Fruit fly (Drosophila melanogaster): ENCODE measurements around the gene Ski6.
"Not testable (repeated sequence)": the region's sequence is repeated elsewhere in the genome, so short reads cannot be mapped to it uniquely, and the experiment has no call there.

Ski6 gene

dm6 chr2L:13215010-13215409 is 7.2 kb downstream of the Ski6 start, which contains the start of gene kek4:
Gene kek4, minus strand, starts transcription at chr2L:13215350.
- TF ChIP-seq Rel (GFP tag; optimal IDR thresholded peaks at IDR 0.05) (no peak), Rel (tag; optimal IDR thresholded peaks at IDR 0.05) (peak; percentile 69), jim (GFP tag; optimal IDR thresholded peaks at IDR 0.05) (no peak)

- not testable (repeated sequence) for TF ChIP-seq brk (GFP tag; optimal IDR thresholded peaks at IDR 0.05); psq (GFP tag; optimal IDR thresholded peaks at IDR 0.05); Dif (GFP tag; optimal IDR thresholded peaks at IDR 0.05; ENCODE audit: partially characterized antibody)
Observed at dm6 chr2L:13211764-13212265, 10.4 kb downstream of the Ski6 start, which contains the start of gene CG15482. Gene CG15482, minus strand, starts transcription at chr2L:13211814.

DNA sequence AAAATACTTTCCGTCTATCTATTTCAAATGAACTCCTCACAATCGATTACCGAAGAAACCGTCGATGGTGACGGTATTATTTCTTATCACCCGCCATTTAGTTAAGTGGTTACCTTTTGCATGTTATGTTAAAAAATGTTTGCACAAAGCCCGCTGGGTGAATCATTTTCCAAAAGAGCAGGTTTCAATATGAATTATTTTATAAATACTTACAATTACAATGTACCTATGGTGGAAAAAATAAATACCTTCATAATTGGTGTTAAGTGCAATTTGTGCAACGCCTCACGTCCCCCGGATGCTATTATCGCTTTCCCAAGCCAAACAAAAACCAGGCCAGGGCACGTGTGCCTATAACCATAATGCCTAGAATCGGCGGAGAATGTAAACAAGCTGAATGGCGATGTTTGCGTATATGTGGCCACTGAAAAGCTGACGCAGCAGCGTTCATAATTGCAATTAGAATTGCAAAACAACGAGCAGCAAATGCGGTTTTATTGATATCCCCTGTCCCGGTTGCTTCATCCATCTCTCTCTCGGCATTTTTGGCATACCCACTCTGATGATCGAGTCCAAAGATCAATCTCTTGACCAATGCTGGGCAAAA is 15.3 kb downstream of the Ski6 start:
- no peak for TF ChIP-seq h (GFP tag; optimal IDR thresholded peaks at IDR 0.05)
- TF ChIP-seq sage (GFP tag; optimal IDR thresholded peaks at IDR 0.05), result no peak
- no peak for TF ChIP-seq sv (GFP tag; optimal IDR thresholded peaks at IDR 0.05)
- no peak for TF ChIP-seq N (GFP tag; optimal IDR thresholded peaks at IDR 0.05)
- no peak for TF ChIP-seq tai (GFP tag; optimal IDR thresholded peaks at IDR 0.05)
- TF ChIP-seq dl (GFP tag; optimal IDR thresholded peaks at IDR 0.05; ENCODE audit: insufficient read depth in 1 of 2, partially characterized antibody in 2 of 2), result no peak
- TF ChIP-seq Hr83 (GFP tag; optimal IDR thresholded peaks at IDR 0.05; ENCODE audit: poor library complexity, severe bottlenecking), result no peak
- TF ChIP-seq CG32264 (GFP tag; optimal IDR thresholded peaks at IDR 0.05), result no peak
- TF ChIP-seq dmrt93B (GFP tag; optimal IDR thresholded peaks at IDR 0.05), result no peak
- no peak for TF ChIP-seq jim (GFP tag; optimal IDR thresholded peaks at IDR 0.05)
- TF ChIP-seq woc (GFP tag; optimal IDR thresholded peaks at IDR 0.05), result no peak
- TF ChIP-seq Dfd (GFP tag; optimal IDR thresholded peaks at IDR 0.05), result no peak

- TF ChIP-seq CG32264 (GFP tag; optimal IDR thresholded peaks at IDR 0.05), result no peak
- TF ChIP-seq dl (GFP tag; optimal IDR thresholded peaks at IDR 0.05; ENCODE audit: insufficient read depth in 1 of 2, partially characterized antibody in 2 of 2), result no peak
- TF ChIP-seq Rel (GFP tag; optimal IDR thresholded peaks at IDR 0.05), result no peak
- TF ChIP-seq Rel (tag; optimal IDR thresholded peaks at IDR 0.05), result peak; percentile 83
- TF ChIP-seq Hr83 (GFP tag; optimal IDR thresholded peaks at IDR 0.05; ENCODE audit: poor library complexity, severe bottlenecking), result peak; percentile 0
- TF ChIP-seq brk (GFP tag; optimal IDR thresholded peaks at IDR 0.05), result no peak
- TF ChIP-seq h (GFP tag; optimal IDR thresholded peaks at IDR 0.05), result peak; percentile 42
- TF ChIP-seq Abd-B (GFP tag; optimal IDR thresholded peaks at IDR 0.05), result no peak
- TF ChIP-seq tai (GFP tag; optimal IDR thresholded peaks at IDR 0.05), result no peak
- TF ChIP-seq sv (GFP tag; optimal IDR thresholded peaks at IDR 0.05), result no peak
- no peak for TF ChIP-seq Vsx2 (GFP tag; optimal IDR thresholded peaks at IDR 0.05; ENCODE audit: partially characterized antibody)
- peak; percentile 33 for TF ChIP-seq br (GFP tag; optimal IDR thresholded peaks at IDR 0.05)
- TF ChIP-seq Sp1 (GFP tag; optimal IDR thresholded peaks at IDR 0.05), result no peak
- no peak for TF ChIP-seq sage (GFP tag; optimal IDR thresholded peaks at IDR 0.05)
- no peak for TF ChIP-seq N (GFP tag; optimal IDR thresholded peaks at IDR 0.05)
- TF ChIP-seq GATAd (GFP tag; optimal IDR thresholded peaks at IDR 0.05), result no peak
- TF ChIP-seq HLH106 (tag; optimal IDR thresholded peaks at IDR 0.05), result no peak
- no peak for TF ChIP-seq fru (GFP tag; optimal IDR thresholded peaks at IDR 0.05)
- TF ChIP-seq foxo (GFP tag; optimal IDR thresholded peaks at IDR 0.05), result no peak
- no peak for TF ChIP-seq dsf (GFP tag; optimal IDR thresholded peaks at IDR 0.05; ENCODE audit: borderline replicate concordance)
- no peak for TF ChIP-seq CrebA (GFP tag; optimal IDR thresholded peaks at IDR 0.05; ENCODE audit: borderline replicate concordance)
- no peak for TF ChIP-seq lola (GFP tag; optimal IDR thresholded peaks at IDR 0.05)
- TF ChIP-seq jim (GFP tag; optimal IDR thresholded peaks at IDR 0.05), result no peak
- TF ChIP-seq rgr (GFP tag; optimal IDR thresholded peaks at IDR 0.05), result peak; percentile 8
- no peak for TF ChIP-seq pan (optimal IDR thresholded peaks at IDR 0.05)
- no peak for TF ChIP-seq woc (GFP tag; optimal IDR thresholded peaks at IDR 0.05)
- TF ChIP-seq ey (GFP tag; optimal IDR thresholded peaks at IDR 0.05), result no peak
- no peak for TF ChIP-seq Mio (GFP tag; optimal IDR thresholded peaks at IDR 0.05)
- TF ChIP-seq Myc (optimal IDR thresholded peaks at IDR 0.05), result no peak
- TF ChIP-seq psq (GFP tag; optimal IDR thresholded peaks at IDR 0.05), result no peak
- TF ChIP-seq Hr78 (GFP tag; optimal IDR thresholded peaks at IDR 0.05), result no peak
- TF ChIP-seq Dfd (GFP tag; optimal IDR thresholded peaks at IDR 0.05), result no peak
- no peak for TF ChIP-seq Dif (GFP tag; optimal IDR thresholded peaks at IDR 0.05; ENCODE audit: partially characterized antibody)
- TF ChIP-seq Hnf4 (GFP tag; optimal IDR thresholded peaks at IDR 0.05), result peak; percentile 22
- TF ChIP-seq Jra (GFP tag; optimal IDR thresholded peaks at IDR 0.05), result no peak
- no peak for TF ChIP-seq dmrt93B (GFP tag; optimal IDR thresholded peaks at IDR 0.05)
- peak; percentile 13 for TF ChIP-seq OdsH (GFP tag; optimal IDR thresholded peaks at IDR 0.05)
- no peak for TF ChIP-seq CG9705 (GFP tag; optimal IDR thresholded peaks at IDR 0.05)
- TF ChIP-seq usp (GFP tag; optimal IDR thresholded peaks at IDR 0.05), result no peak
Observed at dm6 chr2L:13206077-13206668, 16.1 kb downstream of the Ski6 start.

All from whole organism, wandering third instar larva.